Worm (Caenorhabditis elegans) whole organism, mixed stage, embryonic: Measurements from ENCODE around the gene ZK418.11.

Experiments
- mab-5 ChIP-seq: fragments of 150-350 bp; optimal IDR thresholded peaks from 2 replicates; lab custom pipeline; 2014; ENCODE audit warnings: missing biosample characterization, missing genetic modification characterization
- snpc-4 ChIP-seq: fragments of 150-350 bp; optimal IDR thresholded peaks from 2 replicates; lab custom pipeline; 2014; ENCODE audit warnings: missing biosample characterization, missing genetic modification characterization

DNA sequence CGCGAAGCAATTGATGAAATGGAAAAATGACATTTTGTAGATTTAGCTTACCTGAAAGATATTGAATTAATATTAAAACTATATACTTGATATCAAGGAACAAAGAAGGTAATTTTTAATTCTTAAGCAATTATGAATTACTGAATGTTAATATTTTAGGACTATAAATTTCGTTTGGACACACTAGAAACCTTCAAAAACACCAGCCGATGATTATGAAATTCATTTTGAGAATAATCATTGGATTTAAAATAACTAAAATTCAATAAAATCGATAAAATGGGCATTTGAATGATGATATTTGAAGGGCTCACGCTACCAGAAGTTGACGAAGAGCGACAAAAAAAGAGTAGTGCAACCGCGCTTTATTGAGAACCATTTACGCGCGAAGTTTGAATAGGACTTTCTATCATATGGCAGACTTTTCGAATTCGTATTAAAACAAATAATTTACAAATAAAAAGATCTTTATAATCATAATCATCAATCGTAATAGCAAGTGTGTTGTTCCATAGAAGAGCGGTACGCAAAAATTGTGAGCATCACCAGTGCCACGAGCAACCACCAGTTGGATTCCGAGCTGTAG is 26.2 kb upstream of the ZK418.11 start, which contains the start of gene ZK418.5:
- TF ChIP-seq snpc-4 (tag; lab: Kevin White, UChicago) = no peak
- no peak for TF ChIP-seq mab-5 (tag; lab: Kevin White, UChicago)
